Fruit fly (Drosophila melanogaster): ENCODE data around the gene sqz.

sqz gene

dm6 chr3R:19164873-19165456 is 954 bp downstream of the sqz start (continued):
- TF ChIP-seq sisA (GFP tag; IDR thresholded peaks at IDR 0.05) (no peak), B-H1 (GFP tag; IDR thresholded peaks at IDR 0.05) (no peak), chif (GFP tag; optimal IDR thresholded peaks at IDR 0.05) (peak; percentile 1 to 17), gcm2 (GFP tag; optimal IDR thresholded peaks at IDR 0.05) (no peak), lab (GFP tag; optimal IDR thresholded peaks at IDR 0.05) (peak; percentile 57), HHEX (GFP tag; optimal IDR thresholded peaks at IDR 0.05) (peak; percentile 38), Ada2b (GFP tag; IDR thresholded peaks at IDR 0.05) (peak; percentile 44; the same call in 1 of the 2 replicates), nmo (GFP tag; optimal IDR thresholded peaks at IDR 0.05) (peak; percentile 50), CG10366 (GFP tag; IDR thresholded peaks at IDR 0.05) (peak; percentile 33; the same call in 1 of the 2 replicates), CG31388 (GFP tag; optimal IDR thresholded peaks at IDR 0.05) (no peak), Hmr (GFP tag; optimal IDR thresholded peaks at IDR 0.05) (peak; percentile 0), CG17361 (GFP tag; IDR thresholded peaks at IDR 0.05) (peak; percentile 73), Dad (GFP tag; optimal IDR thresholded peaks at IDR 0.05) (peak; percentile 8), Dip2 (GFP tag; IDR thresholded peaks at IDR 0.05) (no peak), Deaf1 (tag; optimal IDR thresholded peaks at IDR 0.05) (no peak), jumu (GFP tag; optimal IDR thresholded peaks at IDR 0.05) (peak; percentile 7), eyg (GFP tag; optimal IDR thresholded peaks at IDR 0.05) (no peak), CG10321 (GFP tag; IDR thresholded peaks at IDR 0.05) (no peak), ap (GFP tag; IDR thresholded peaks at IDR 0.05) (no peak), hb (GFP tag; IDR thresholded peaks at IDR 0.05; ENCODE audit: partially characterized antibody) (no peak), CG12071 (GFP tag; optimal IDR thresholded peaks at IDR 0.05) (peak; percentile 20), grn (GFP tag; optimal IDR thresholded peaks at IDR 0.05) (no peak), CG10462 (GFP tag; optimal IDR thresholded peaks at IDR 0.05) (no peak), dysf (GFP tag; IDR thresholded peaks at IDR 0.05) (peak; percentile 52; the same call in 2 of the 3 replicates), Trl (optimal IDR thresholded peaks at IDR 0.05) (no peak), Trl (GFP tag; optimal IDR thresholded peaks at IDR 0.05) (no peak), Bdp1 (GFP tag; optimal IDR thresholded peaks at IDR 0.05) (peak; percentile 42), CG30431 (GFP tag; optimal IDR thresholded peaks at IDR 0.05) (no peak), esg (GFP tag; conservative IDR thresholded peaks at IDR 0.05) (peak; percentile 22), bowl (GFP tag; IDR thresholded peaks at IDR 0.05) (no peak), Optix (GFP tag; IDR thresholded peaks at IDR 0.05) (no peak)

DNA sequence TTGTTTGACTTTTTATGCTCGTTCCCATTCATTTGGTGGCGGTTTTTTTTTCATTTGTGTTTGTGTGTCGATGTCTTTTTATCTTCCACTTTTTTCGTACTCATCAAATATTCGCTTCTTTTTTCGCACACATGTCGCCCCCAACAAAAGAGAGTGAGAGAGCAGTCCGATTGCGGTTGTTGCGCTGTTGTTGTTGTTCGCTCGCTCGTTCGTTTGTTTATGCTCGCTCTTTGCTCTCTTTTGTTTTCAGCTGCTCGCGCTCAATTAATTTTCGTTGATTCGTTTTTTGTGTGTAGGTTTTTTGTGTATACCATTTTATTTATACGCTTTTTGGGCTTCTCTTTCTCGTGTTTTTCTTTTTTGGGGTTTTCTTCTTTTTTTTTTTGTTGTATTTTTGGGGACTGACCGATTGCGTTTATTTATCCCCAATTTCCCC is 1.6 kb downstream of the sqz start:
- no peak for TF ChIP-seq stwl (tag; optimal IDR thresholded peaks at IDR 0.05)
- TF ChIP-seq cwo (GFP tag; optimal IDR thresholded peaks at IDR 0.05): no peak
- TF ChIP-seq CG10462 (GFP tag; optimal IDR thresholded peaks at IDR 0.05): no peak
- TF ChIP-seq CG1792 (GFP tag; optimal IDR thresholded peaks at IDR 0.05): no peak
- no peak for TF ChIP-seq Dfd (GFP tag; optimal IDR thresholded peaks at IDR 0.05)
- TF ChIP-seq CrebB (tag; optimal IDR thresholded peaks at IDR 0.05): no peak
- no peak for TF ChIP-seq CG12391 (tag; optimal IDR thresholded peaks at IDR 0.05)
- TF ChIP-seq Bgb (GFP tag; IDR thresholded peaks at IDR 0.05; ENCODE audit: partially characterized antibody): no peak
- no peak for TF ChIP-seq Fer1 (GFP tag; optimal IDR thresholded peaks at IDR 0.05)
- no peak for TF ChIP-seq CG9876 (GFP tag; optimal IDR thresholded peaks at IDR 0.05)
- no peak for TF ChIP-seq BtbVII (GFP tag; optimal IDR thresholded peaks at IDR 0.05)
- no peak for TF ChIP-seq Hmx (GFP tag; optimal IDR thresholded peaks at IDR 0.05)
- TF ChIP-seq cg (GFP tag; optimal IDR thresholded peaks at IDR 0.05): peak; percentile 74
- no peak for TF ChIP-seq CG14667 (GFP tag; IDR thresholded peaks at IDR 0.05)
- no peak for TF ChIP-seq Nf-YA (GFP tag; IDR thresholded peaks at IDR 0.05)
- peak; percentile 73 for TF ChIP-seq psq (GFP tag; optimal IDR thresholded peaks at IDR 0.05)
- no peak for TF ChIP-seq nmo (GFP tag; optimal IDR thresholded peaks at IDR 0.05)
- TF ChIP-seq CG8478 (optimal IDR thresholded peaks at IDR 0.05): no peak
- no peak for TF ChIP-seq CG11398 (GFP tag; optimal IDR thresholded peaks at IDR 0.05)
- no peak for TF ChIP-seq hth (optimal IDR thresholded peaks at IDR 0.05)
- no peak for TF ChIP-seq fd3F (GFP tag; optimal IDR thresholded peaks at IDR 0.05)
- TF ChIP-seq Ada2b (GFP tag; IDR thresholded peaks at IDR 0.05): no peak
- TF ChIP-seq Drgx (GFP tag; IDR thresholded peaks at IDR 0.05): peak; percentile 67
- TF ChIP-seq CG15696 (tag; optimal IDR thresholded peaks at IDR 0.05): no peak
- TF ChIP-seq CG31441 (GFP tag; IDR thresholded peaks at IDR 0.05): no peak

All from whole organism, embryonic.